Fruit fly (Drosophila melanogaster) whole organism, embryonic: ENCODE data around the gene Ice2.

ENCODE experiments used
- CG10543 ChIP-seq: fragments of 200-800 bp; sonication (Bioruptor generic); optimal IDR thresholded peaks from 3 replicates; lab custom pipeline; 2017; ENCODE audit warnings: missing biosample characterization, mild to moderate bottlenecking, missing genetic modification characterization, moderate library complexity
- CG14441 ChIP-seq: fragments of 200-800 bp; sonication (Bioruptor generic); IDR thresholded peaks from 2 replicates; pipeline ENCODE4 v1.3.6; 2022; ENCODE audit warnings: missing biosample characterization, missing genetic modification characterization
- CG18476 ChIP-seq: fragments of 200-800 bp; sonication (Bioruptor generic); optimal IDR thresholded peaks from 2 replicates; lab custom pipeline; 2016; ENCODE audit warnings: missing biosample characterization, mild to moderate bottlenecking, missing genetic modification characterization
- CG42726 ChIP-seq: fragments of 200-800 bp; sonication (Bioruptor generic); IDR thresholded peaks from 2 replicates; pipeline ENCODE4 v1.3.6; 2022; ENCODE audit warnings: missing biosample characterization, missing genetic modification characterization; ENCODE audit not compliant: partially characterized antibody
- CG4820 ChIP-seq: fragments of 200-800 bp; sonication (Bioruptor generic); optimal IDR thresholded peaks from 3 replicates; lab custom pipeline; 2016; ENCODE audit warnings: missing biosample characterization, missing genetic modification characterization
- Dll ChIP-seq: fragments of 200-800 bp; sonication (Bioruptor generic); IDR thresholded peaks from 4 replicates; pipeline ENCODE4 v1.3.6; 2022; ENCODE audit warnings: missing biosample characterization, missing genetic modification characterization; ENCODE audit not compliant: partially characterized antibody
- amos ChIP-seq: fragments of 200-800 bp; sonication (Bioruptor generic); IDR thresholded peaks from 2 replicates; pipeline ENCODE4 v1.3.6; 2022; ENCODE audit warnings: missing biosample characterization, missing genetic modification characterization; ENCODE audit not compliant: partially characterized antibody
- sug ChIP-seq: fragments of 200-800 bp; optimal IDR thresholded peaks from 2 replicates; lab custom pipeline; 2019; ENCODE audit warnings: missing biosample characterization, mild to moderate bottlenecking, missing genetic modification characterization, moderate library complexity
- tna ChIP-seq: fragments of 200-800 bp; sonication (Bioruptor generic); IDR thresholded peaks from 2 replicates; pipeline ENCODE4 v1.3.6; 2022; ENCODE audit warnings: missing biosample characterization, missing genetic modification characterization; ENCODE audit not compliant: partially characterized antibody

- no peak for TF ChIP-seq CG4820 (GFP tag; lab: Kevin White, UChicago)
- no peak for TF ChIP-seq Dll (GFP tag; lab: Robert Waterston, UW)
- TF ChIP-seq amos = no peak
- no peak for TF ChIP-seq sug (tag; lab: Kevin White, UChicago)
- TF ChIP-seq tna (GFP tag; lab: Robert Waterston, UW) = no peak
- TF ChIP-seq CG42726 (GFP tag; lab: Robert Waterston, UW) = no peak
- no peak for TF ChIP-seq CG14441 (GFP tag; lab: Robert Waterston, UW)
- no peak for TF ChIP-seq CG18476 (GFP tag; lab: Kevin White, UChicago)
- no peak for TF ChIP-seq CG10543 (GFP tag; lab: Kevin White, UChicago)
Measured at dm6 chr3R:21089416-21089815, 40.6 kb upstream of the Ice2 start.
